Worm (Caenorhabditis elegans) whole organism, young adult: Measurements from ENCODE around the gene pro-1.
A peak's percentile ranks its signal among the peaks of the same experiment; 100 is the strongest.

Experiments used
- B0019.2 ChIP-seq: fragments of 200-800 bp; sonication (Bioruptor generic); conservative IDR thresholded peaks from 2 replicates; pipeline ENCODE4 v1.3.6; 2022; ENCODE audit warnings: missing genetic modification reagents, missing genetic modification characterization, missing compliant biosample characterization
- C17E4.6 ChIP-seq: fragments of 200-800 bp; sonication (Bioruptor generic); IDR thresholded peaks from 2 replicates; pipeline ENCODE4 v1.3.6; 2022; ENCODE audit warnings: missing genetic modification reagents, missing genetic modification characterization, missing compliant biosample characterization
- F37B4.10 ChIP-seq: fragments of 200-800 bp; sonication (Bioruptor generic); IDR thresholded peaks from 2 replicates; pipeline ENCODE4 v1.3.6; 2022; ENCODE audit warnings: missing genetic modification characterization, missing compliant biosample characterization
- F49E8.2 ChIP-seq: sonication (generic microtip); optimal IDR thresholded peaks from 3 replicates; lab custom pipeline; 2017; ENCODE audit warnings: missing genetic modification characterization, mild to moderate bottlenecking, missing compliant biosample characterization, antibody characterized with exemption, moderate library complexity; ENCODE audit not compliant: insufficient read depth
- F55B11.4 ChIP-seq: sonication (generic microtip); optimal IDR thresholded peaks from 2 replicates; lab custom pipeline; 2016; ENCODE audit warnings: missing compliant biosample characterization, missing genetic modification characterization, borderline replicate concordance; ENCODE audit not compliant: insufficient read depth
- F57A8.1 ChIP-seq: fragments of 200-800 bp; sonication (Bioruptor generic); optimal IDR thresholded peaks from 2 replicates; lab custom pipeline; 2018; ENCODE audit warnings: mild to moderate bottlenecking, missing genetic modification characterization, moderate library complexity, missing compliant biosample characterization
- Y53G8AR.9 ChIP-seq: fragments of 200-800 bp; sonication (Bioruptor generic); conservative IDR thresholded peaks from 2 replicates; pipeline ENCODE4 v1.3.6; 2022; ENCODE audit warnings: missing genetic modification reagents, missing genetic modification characterization, missing compliant biosample characterization
- Y56A3A.18 ChIP-seq: fragments of 200-800 bp; sonication (Bioruptor generic); IDR thresholded peaks from 2 replicates; pipeline ENCODE4 v1.3.6; 2022; ENCODE audit warnings: missing genetic modification reagents, missing genetic modification characterization, missing compliant biosample characterization
- Y67H2A.10 ChIP-seq: fragments of 200-800 bp; sonication (Bioruptor generic); conservative IDR thresholded peaks from 2 replicates; pipeline ENCODE4 v1.3.6; 2022; ENCODE audit warnings: missing genetic modification reagents, missing genetic modification characterization, missing compliant biosample characterization
- aptf-2 ChIP-seq: fragments of 200-800 bp; sonication (Bioruptor generic); conservative IDR thresholded peaks from 2 replicates; pipeline ENCODE4 v1.3.6; 2022; ENCODE audit warnings: missing genetic modification reagents, missing genetic modification characterization, missing compliant biosample characterization
- atf-7 ChIP-seq: sonication (generic microtip); optimal IDR thresholded peaks from 2 replicates; lab custom pipeline; 2017; ENCODE audit warnings: mild to moderate bottlenecking, missing genetic modification characterization, missing compliant biosample characterization
- athp-1 ChIP-seq: sonication (generic microtip); optimal IDR thresholded peaks from 2 replicates; lab custom pipeline; 2017; ENCODE audit warnings: mild to moderate bottlenecking, missing genetic modification characterization, missing compliant biosample characterization
- attf-3 ChIP-seq: fragments of 200-800 bp; sonication (Bioruptor generic); conservative IDR thresholded peaks from 2 replicates; pipeline ENCODE4 v1.3.6; 2022; ENCODE audit warnings: missing genetic modification reagents, missing genetic modification characterization, missing compliant biosample characterization
- bed-2 ChIP-seq: fragments of 200-800 bp; sonication (Bioruptor generic); IDR thresholded peaks from 2 replicates; pipeline ENCODE4 v1.3.6; 2022; ENCODE audit warnings: missing genetic modification reagents, missing genetic modification characterization, missing compliant biosample characterization
- ccch-3 ChIP-seq: fragments of 200-800 bp; sonication (Bioruptor generic); optimal IDR thresholded peaks from 2 replicates; lab custom pipeline; 2018; ENCODE audit warnings: mild to moderate bottlenecking, missing genetic modification characterization, missing compliant biosample characterization
- ceh-79 ChIP-seq: sonication (generic microtip); optimal IDR thresholded peaks from 2 replicates; lab custom pipeline; 2017; ENCODE audit warnings: mild to moderate bottlenecking, missing genetic modification characterization, missing compliant biosample characterization
- fkh-3 ChIP-seq: sonication (generic microtip); optimal IDR thresholded peaks from 2 replicates; lab custom pipeline; 2016; ENCODE audit warnings: mild to moderate bottlenecking, missing genetic modification characterization, missing compliant biosample characterization
- gei-17 ChIP-seq: fragments of 200-800 bp; sonication (Bioruptor generic); optimal IDR thresholded peaks from 2 replicates; lab custom pipeline; 2018; ENCODE audit warnings: mild to moderate bottlenecking, missing genetic modification characterization, missing compliant biosample characterization
- lag-1 ChIP-seq: fragments of 200-800 bp; sonication (Bioruptor generic); IDR thresholded peaks from 2 replicates; pipeline ENCODE4 v1.3.6; 2022; ENCODE audit warnings: missing genetic modification reagents, missing genetic modification characterization, missing compliant biosample characterization
- let-526 ChIP-seq: fragments of 200-800 bp; sonication (Bioruptor generic); IDR thresholded peaks from 2 replicates; pipeline ENCODE4 v1.3.6; 2022; ENCODE audit warnings: missing genetic modification reagents, missing genetic modification characterization, missing compliant biosample characterization
- let-607 ChIP-seq, 2 experiments: fragments of 200-800 bp in 1 of 2; sonication (Bioruptor generic) in 1 of 2; sonication (generic microtip) in 1 of 2; optimal IDR thresholded peaks; 2 replicates each; lab custom pipeline; 2016 to 2018; ENCODE audit warnings: mild to moderate bottlenecking in 2 of 2, missing compliant biosample characterization in 2 of 2, missing genetic modification characterization in 2 of 2, moderate library complexity in 2 of 2, missing genotype in 1 of 2
- lin-26 ChIP-seq: fragments of 200-800 bp; sonication (Bioruptor generic); IDR thresholded peaks from 2 replicates; pipeline ENCODE4 v1.3.6; 2022; ENCODE audit warnings: missing genetic modification reagents, missing genetic modification characterization, missing compliant biosample characterization
- lin-35 ChIP-seq, 3 experiments: fragments of 150-350 bp in 2 of 3; sonication (generic microtip) in 1 of 3; optimal IDR thresholded peaks; 2 replicates each; lab custom pipeline; 2014 to 2018; ENCODE audit warnings: missing biosample characterization in 3 of 3, missing genetic modification characterization in 3 of 3, missing genetic modification reagents in 3 of 3
- lsy-27 ChIP-seq: sonication (generic microtip); optimal IDR thresholded peaks from 2 replicates; lab custom pipeline; 2017; ENCODE audit warnings: missing genetic modification characterization, mild to moderate bottlenecking, missing compliant biosample characterization, antibody characterized with exemption, missing genotype, borderline replicate concordance; ENCODE audit not compliant: insufficient read depth
- madf-8 ChIP-seq: fragments of 200-800 bp; sonication (Bioruptor generic); conservative IDR thresholded peaks from 2 replicates; pipeline ENCODE4 v1.3.6; 2022; ENCODE audit warnings: missing genetic modification reagents, missing genetic modification characterization, missing compliant biosample characterization
- nfya-1 ChIP-seq: sonication (generic microtip); optimal IDR thresholded peaks from 2 replicates; lab custom pipeline; 2017; ENCODE audit warnings: antibody characterized with exemption, missing compliant biosample characterization, missing genetic modification characterization, borderline replicate concordance; ENCODE audit not compliant: insufficient read depth
- nfya-2 ChIP-seq: fragments of 200-800 bp; sonication (Bioruptor generic); IDR thresholded peaks from 2 replicates; pipeline ENCODE4 v1.3.6; 2022; ENCODE audit warnings: missing genetic modification reagents, missing genetic modification characterization, missing compliant biosample characterization
- nhr-179 ChIP-seq: sonication (generic microtip); optimal IDR thresholded peaks from 2 replicates; lab custom pipeline; 2016; ENCODE audit warnings: mild to moderate bottlenecking, missing genetic modification characterization, missing compliant biosample characterization
- nhr-80 ChIP-seq: sonication (generic microtip); optimal IDR thresholded peaks from 2 replicates; lab custom pipeline; 2016; ENCODE audit warnings: missing genetic modification characterization, missing compliant biosample characterization
- pbrm-1 ChIP-seq: fragments of 200-800 bp; sonication (Bioruptor generic); IDR thresholded peaks from 2 replicates; pipeline ENCODE4 v1.3.6; 2022; ENCODE audit warnings: missing genetic modification reagents, missing genetic modification characterization, missing compliant biosample characterization
- rcor-1 ChIP-seq: fragments of 200-800 bp; sonication (Bioruptor generic); IDR thresholded peaks from 2 replicates; pipeline ENCODE4 v1.3.6; 2022; ENCODE audit warnings: missing genetic modification reagents, missing genetic modification characterization, missing compliant biosample characterization
- rec-8 ChIP-seq, 2 experiments: sonication (generic microtip); optimal IDR thresholded peaks; 2 replicates each; lab custom pipeline; 2016; ENCODE audit warnings: mild to moderate bottlenecking in 2 of 2, missing genetic modification characterization in 2 of 2, missing genetic modification reagents in 2 of 2, missing genotype in 2 of 2, missing biosample characterization in 1 of 2, missing compliant biosample characterization in 1 of 2, moderate library complexity in 1 of 2
- repo-1 ChIP-seq: sonication (generic microtip); optimal IDR thresholded peaks from 2 replicates; lab custom pipeline; 2017; ENCODE audit warnings: mild to moderate bottlenecking, missing genetic modification characterization, missing compliant biosample characterization
- sdz-38 ChIP-seq: sonication (generic microtip); optimal IDR thresholded peaks from 2 replicates; lab custom pipeline; 2016; ENCODE audit warnings: missing genotype, missing genetic modification characterization, missing compliant biosample characterization
- snpc-3.4 ChIP-seq: sonication (generic microtip); optimal IDR thresholded peaks from 2 replicates; lab custom pipeline; 2017; ENCODE audit warnings: missing genetic modification characterization, mild to moderate bottlenecking, missing compliant biosample characterization, antibody characterized with exemption, moderate library complexity, missing genotype, missing genetic modification reagents
- somi-1 ChIP-seq: fragments of 200-800 bp; sonication (Bioruptor generic); optimal IDR thresholded peaks from 2 replicates; lab custom pipeline; 2018; ENCODE audit warnings: mild to moderate bottlenecking, missing genetic modification characterization, missing compliant biosample characterization
- tbp1 ChIP-seq: fragments of 200-800 bp; sonication (Bioruptor generic); optimal IDR thresholded peaks from 2 replicates; lab custom pipeline; 2018; ENCODE audit warnings: mild to moderate bottlenecking, missing genetic modification characterization, missing compliant biosample characterization
- unc-62 ChIP-seq: fragments of 150-350 bp; optimal IDR thresholded peaks from 2 replicates; lab custom pipeline; 2014; ENCODE audit warnings: missing biosample characterization, missing genetic modification reagents, missing genetic modification characterization
- xnd-1 ChIP-seq: sonication (generic microtip); optimal IDR thresholded peaks from 2 replicates; lab custom pipeline; 2016; ENCODE audit warnings: missing genotype, missing genetic modification reagents, missing genetic modification characterization, missing compliant biosample characterization
- ztf-18 ChIP-seq: sonication (generic microtip); optimal IDR thresholded peaks from 2 replicates; lab custom pipeline; 2016; ENCODE audit warnings: missing genotype, mild to moderate bottlenecking, missing genetic modification characterization, missing compliant biosample characterization
- ztf-22 ChIP-seq: fragments of 200-800 bp; sonication (Bioruptor generic); optimal IDR thresholded peaks from 2 replicates; lab custom pipeline; 2018; ENCODE audit warnings: mild to moderate bottlenecking, missing genetic modification characterization, moderate library complexity, missing compliant biosample characterization
- ztf-26 ChIP-seq: sonication (generic microtip); optimal IDR thresholded peaks from 2 replicates; lab custom pipeline; 2017; ENCODE audit warnings: missing genetic modification characterization, missing compliant biosample characterization
- ztf-28 ChIP-seq: fragments of 200-800 bp; sonication (Bioruptor generic); IDR thresholded peaks from 2 replicates; pipeline ENCODE4 v1.3.6; 2022; ENCODE audit warnings: missing genetic modification reagents, missing genetic modification characterization, missing compliant biosample characterization
- ztf-3 ChIP-seq: fragments of 200-800 bp; sonication (Bioruptor generic); optimal IDR thresholded peaks from 2 replicates; lab custom pipeline; 2018; ENCODE audit warnings: mild to moderate bottlenecking, missing genetic modification characterization, missing compliant biosample characterization
- ztf-6 ChIP-seq: fragments of 200-800 bp; sonication (Bioruptor generic); IDR thresholded peaks from 2 replicates; pipeline ENCODE4 v1.3.6; 2022; ENCODE audit warnings: missing genetic modification reagents, missing genetic modification characterization, missing compliant biosample characterization

pro-1 gene

DNA sequence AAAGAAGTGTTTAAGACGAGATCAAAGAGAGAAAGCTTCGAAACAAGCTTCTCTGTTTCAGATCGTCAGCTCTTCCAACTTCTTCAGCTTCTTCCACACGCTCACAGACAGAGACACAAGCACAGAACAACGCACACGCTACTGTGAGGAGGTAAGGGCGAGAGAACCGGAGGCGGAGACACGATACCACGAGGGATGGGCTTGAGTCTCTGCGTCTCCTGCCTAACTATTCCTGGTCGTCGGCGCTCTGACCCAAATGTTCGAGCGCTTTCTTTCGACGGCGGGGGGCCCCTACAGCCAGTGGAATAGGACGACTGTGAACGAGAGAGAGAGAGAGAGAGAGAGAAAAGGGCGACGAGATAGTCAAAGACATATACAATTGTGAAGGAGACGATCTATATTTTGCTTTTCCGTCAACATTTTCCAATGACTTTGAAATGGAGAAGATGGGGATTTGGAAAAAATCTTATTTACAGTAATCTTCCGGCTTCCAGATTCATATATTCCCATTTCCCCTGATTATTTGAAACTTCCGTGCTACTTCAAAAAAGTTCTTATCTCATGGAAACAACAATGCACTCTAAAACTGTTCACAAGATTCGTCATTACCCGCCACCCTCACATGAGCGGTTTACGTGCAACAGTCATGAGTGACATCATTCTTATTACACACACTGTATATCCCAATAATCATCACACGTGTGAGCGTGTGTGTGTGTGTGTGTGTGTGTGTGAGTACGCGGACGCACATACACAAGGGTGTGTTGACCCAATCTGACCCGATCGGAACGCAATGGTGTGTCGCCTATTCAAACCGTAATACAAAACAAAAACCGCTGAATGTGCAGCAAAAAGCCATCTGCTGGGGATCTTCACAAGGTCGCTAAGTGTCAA is 7.2 kb upstream of the pro-1 start (continued):
- TF ChIP-seq B0019.2 (GFP tag; lab: Robert Waterston, UW) (no peak), ztf-6 (GFP tag; lab: Robert Waterston, UW) (peak; percentile 69; the same call in 1 of the 2 replicates), bed-2 (no peak), C17E4.6 (GFP tag; lab: Robert Waterston, UW) (no peak), unc-62 (GFP tag; lab: Kevin White, UChicago) (no peak), lsy-27 (tag; lab: Kevin White, UChicago) (no peak), nhr-179 (no peak), sdz-38 (tag; lab: Kevin White, UChicago) (no peak), F57A8.1 (GFP tag; lab: Kevin White, UChicago) (no peak), madf-8 (GFP tag; lab: Robert Waterston, UW) (no peak), athp-1 (peak; percentile 14), repo-1 (no peak), F55B11.4 (no peak), nfya-1 (no peak), lin-26 (GFP tag; lab: Robert Waterston, UW) (peak; percentile 74), Y56A3A.18 (GFP tag; lab: Robert Waterston, UW) (peak; percentile 16; the same call in 1 of the 2 replicates), nfya-2 (no peak), ztf-22 (GFP tag; lab: Kevin White, UChicago) (no peak), fkh-3 (tag; lab: Kevin White, UChicago) (no peak), ztf-18 (no peak), lin-35 (GFP tag; optimal IDR thresholded peaks at IDR 0.05; lab: Kevin White, UChicago) (peak in 1 of 3 experiments; percentile 68), nhr-80 (tag; lab: Kevin White, UChicago) (peak; percentile 33), tbp1 (GFP tag; lab: Kevin White, UChicago) (peak; percentile 30), Y53G8AR.9 (GFP tag; lab: Robert Waterston, UW) (peak; percentile 71; the same call in 1 of the 2 replicates), let-607 (tag; optimal IDR thresholded peaks at IDR 0.05; lab: Kevin White, UChicago) (peak in 1 of 2 experiments; percentile 36), ztf-26 (tag; lab: Kevin White, UChicago) (no peak), F49E8.2 (no peak), F37B4.10 (GFP tag; lab: Robert Waterston, UW) (no peak), lag-1 (GFP tag; lab: Robert Waterston, UW) (no peak), xnd-1 (tag; lab: Kevin White, UChicago) (no peak), somi-1 (GFP tag; lab: Kevin White, UChicago) (no peak), ztf-28 (0 out of 2 replicates have a peak, but pooled peaks have one; percentile 17), gei-17 (GFP tag; lab: Kevin White, UChicago) (no peak), pbrm-1 (GFP tag; lab: Robert Waterston, UW) (peak; percentile 59), rec-8 (tag; optimal IDR thresholded peaks at IDR 0.05; lab: Kevin White, UChicago) (no peak), snpc-3.4 (tag; lab: Kevin White, UChicago) (no peak), ztf-3 (GFP tag; lab: Kevin White, UChicago) (peak; percentile 32), ceh-79 (tag; lab: Kevin White, UChicago) (no peak), Y67H2A.10 (GFP tag; lab: Robert Waterston, UW) (peak; percentile 58; the same call in 1 of the 2 replicates), aptf-2 (GFP tag; lab: Robert Waterston, UW) (no peak), rcor-1 (peak; percentile 65; the same call in 1 of the 2 replicates), ccch-3 (GFP tag; lab: Kevin White, UChicago) (no peak), atf-7 (tag; lab: Kevin White, UChicago) (peak; percentile 91), attf-3 (GFP tag; lab: Robert Waterston, UW) (0 out of 2 replicates have a peak, but pooled peaks have one; percentile 30), let-526 (GFP tag; lab: Robert Waterston, UW) (peak; percentile 88)
